Worm (Caenorhabditis elegans): ENCODE results near the gene Y5F2A.4.
A peak's percentile ranks its signal among the peaks of the same experiment; 100 is the strongest.

Y5F2A.4 gene

DNA sequence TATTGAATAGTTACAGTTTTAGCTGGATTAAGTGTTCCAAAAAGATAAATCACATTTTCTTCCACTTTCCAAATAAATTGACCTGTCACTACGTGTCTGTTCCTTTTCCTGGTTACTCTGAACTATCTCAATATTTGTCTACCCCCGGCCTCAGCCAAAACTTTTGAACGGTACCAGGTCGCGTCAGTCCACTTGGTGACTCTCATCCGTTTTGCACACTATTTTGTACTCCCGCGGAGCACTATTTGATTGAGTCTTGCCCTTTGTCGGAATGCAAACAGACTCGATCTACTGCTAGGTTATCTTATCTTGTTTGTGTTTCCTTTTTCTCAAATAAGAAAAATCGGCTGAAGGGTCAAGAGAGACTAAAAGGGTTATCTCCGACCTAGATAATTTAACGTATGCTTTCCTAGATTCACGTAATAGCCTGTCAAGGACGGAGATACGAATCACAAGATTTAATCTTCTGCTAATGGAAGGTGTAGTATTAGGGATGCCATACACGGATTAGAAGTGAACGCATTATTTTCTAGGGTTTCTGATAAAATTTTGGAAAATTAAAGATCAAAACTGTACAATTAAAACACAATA is 41.7 kb upstream of the Y5F2A.4 start:
- TF ChIP-seq elt-1 (tag; optimal IDR thresholded peaks at IDR 0.05) (peak; percentile 84), F13H6.1 (tag; optimal IDR thresholded peaks at IDR 0.05) (peak; percentile 47), Y55F3AM.14 (GFP tag; optimal IDR thresholded peaks at IDR 0.05) (no peak), ceh-16 (tag; optimal IDR thresholded peaks at IDR 0.05) (peak; percentile 41), nhr-21 (tag; optimal IDR thresholded peaks at IDR 0.05) (peak; percentile 20), R02D3.7 (tag; optimal IDR thresholded peaks at IDR 0.05) (no peak)

DNA sequence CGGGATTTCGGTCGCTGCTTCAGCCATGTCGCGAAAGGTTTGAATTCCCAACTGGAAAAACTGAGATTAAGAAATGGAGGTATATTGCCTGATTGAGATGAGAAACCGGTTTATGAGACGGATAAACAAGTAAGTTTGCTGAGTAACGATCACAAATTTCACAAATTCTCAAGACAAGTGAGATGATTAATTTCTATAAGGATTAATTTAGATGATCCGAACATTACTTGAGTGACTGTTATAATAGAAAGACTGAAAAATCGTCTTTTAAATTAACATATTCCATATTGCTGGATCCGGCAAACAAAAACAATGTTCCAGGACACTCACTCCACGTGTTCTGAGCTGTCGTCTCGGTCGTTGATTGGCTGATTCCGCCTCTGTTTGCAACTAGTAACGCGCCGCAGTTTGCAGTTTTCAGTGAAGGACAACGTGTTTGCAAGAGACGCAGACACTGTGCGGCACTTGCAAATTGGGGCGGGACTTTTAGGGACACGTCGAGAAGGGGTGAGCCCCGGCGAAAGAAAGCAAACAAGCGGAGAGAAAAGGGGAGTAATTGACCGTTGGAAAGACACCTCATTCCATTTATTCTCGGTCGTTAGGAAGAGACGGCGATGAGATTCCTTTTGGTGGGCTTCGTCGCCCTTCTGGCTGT is 40.6 kb upstream of the Y5F2A.4 start, which contains the start of the genes imp-2 and enpl-1:
Gene imp-2 (minus strand): TSS at position 51 of the 655 bp plus-strand sequence.
Gene enpl-1 (plus strand): TSS at position 462 of the 655 bp plus-strand sequence.
- TF ChIP-seq nhr-21 (tag; optimal IDR thresholded peaks at IDR 0.05), result peak; percentile 83
- TF ChIP-seq blmp-1 (tag; optimal IDR thresholded peaks at IDR 0.05; ENCODE audit: insufficient read depth), result peak; percentile 10
- TF ChIP-seq skn-1 (tag; optimal IDR thresholded peaks at IDR 0.05), result no peak
- TF ChIP-seq ama-1 (optimal IDR thresholded peaks at IDR 0.05), result no peak
- peak; percentile 94 for TF ChIP-seq nhr-129 (tag; optimal IDR thresholded peaks at IDR 0.05)
- TF ChIP-seq sma-9 (GFP tag; optimal IDR thresholded peaks at IDR 0.05), result peak; percentile 81
- TF ChIP-seq sma-9 (tag; optimal IDR thresholded peaks at IDR 0.05), result no peak
- TF ChIP-seq zag-1 (tag; optimal IDR thresholded peaks at IDR 0.05), result peak; percentile 98
- TF ChIP-seq R02D3.7 (tag; optimal IDR thresholded peaks at IDR 0.05), result no peak
- peak; percentile 25 for TF ChIP-seq nhr-23 (tag; optimal IDR thresholded peaks at IDR 0.05)
- peak; percentile 90 to 96 for TF ChIP-seq lsy-2 (tag; optimal IDR thresholded peaks at IDR 0.05)
- no peak for TF ChIP-seq ztf-11 (tag; optimal IDR thresholded peaks at IDR 0.05)
- TF ChIP-seq nhr-77 (tag; optimal IDR thresholded peaks at IDR 0.05), result peak; percentile 62
- no peak for TF ChIP-seq mbf-1 (tag; optimal IDR thresholded peaks at IDR 0.05)
- TF ChIP-seq ztf-4 (tag; optimal IDR thresholded peaks at IDR 0.05), result peak; percentile 69
- peak; percentile 89 for TF ChIP-seq sma-3 (GFP tag; optimal IDR thresholded peaks at IDR 0.05)
- TF ChIP-seq peb-1 (tag; optimal IDR thresholded peaks at IDR 0.05), result no peak
- TF ChIP-seq lin-39 (tag; optimal IDR thresholded peaks at IDR 0.05), result no peak
- TF ChIP-seq aly-2 (tag; optimal IDR thresholded peaks at IDR 0.05), result no peak
- TF ChIP-seq gmeb-1 (tag; optimal IDR thresholded peaks at IDR 0.05), result peak; percentile 85
- peak; percentile 34 for TF ChIP-seq Y55F3AM.14 (GFP tag; optimal IDR thresholded peaks at IDR 0.05)
- peak; percentile 91 for TF ChIP-seq F13H6.1 (tag; optimal IDR thresholded peaks at IDR 0.05)
- TF ChIP-seq fos-1 (tag; optimal IDR thresholded peaks at IDR 0.05), result peak; percentile 86
- TF ChIP-seq nhr-237 (tag; optimal IDR thresholded peaks at IDR 0.05), result peak; percentile 21
- no peak for TF ChIP-seq ztf-1 (GFP tag; conservative IDR thresholded peaks at IDR 0.05)
- peak; percentile 89 for TF ChIP-seq mab-5 (tag; optimal IDR thresholded peaks at IDR 0.05)
- TF ChIP-seq nhr-12 (tag; optimal IDR thresholded peaks at IDR 0.05), result no peak
- TF ChIP-seq unc-39 (tag; optimal IDR thresholded peaks at IDR 0.05), result no peak
- no peak for TF ChIP-seq nhr-11 (tag; optimal IDR thresholded peaks at IDR 0.05)
- TF ChIP-seq unc-62 (GFP tag; optimal IDR thresholded peaks at IDR 0.05), result no peak
- peak; percentile 31 for TF ChIP-seq ceh-16 (tag; optimal IDR thresholded peaks at IDR 0.05)
- TF ChIP-seq dmd-4 (tag; optimal IDR thresholded peaks at IDR 0.05), result no peak
- TF ChIP-seq ceh-82 (tag; optimal IDR thresholded peaks at IDR 0.05), result no peak
- peak; percentile 89 for TF ChIP-seq C34F6.9 (tag; optimal IDR thresholded peaks at IDR 0.05)
- peak; percentile 82 for TF ChIP-seq egl-27 (tag; optimal IDR thresholded peaks at IDR 0.05)
- peak; percentile 34 for TF ChIP-seq ZK546.5 (tag; optimal IDR thresholded peaks at IDR 0.05)
- TF ChIP-seq nhr-6 (tag; optimal IDR thresholded peaks at IDR 0.05), result peak; percentile 71
- no peak for TF ChIP-seq elt-3 (tag; optimal IDR thresholded peaks at IDR 0.05)
- TF ChIP-seq sem-4 (tag; optimal IDR thresholded peaks at IDR 0.05), result peak; percentile 74
- no peak for TF ChIP-seq elt-1 (tag; optimal IDR thresholded peaks at IDR 0.05)
- TF ChIP-seq nhr-10 (tag; optimal IDR thresholded peaks at IDR 0.05), result peak; percentile 43
- TF ChIP-seq nhr-25 (tag; optimal IDR thresholded peaks at IDR 0.05), result peak; percentile 78
- peak; percentile 70 to 97 for TF ChIP-seq mdl-1 (tag; optimal IDR thresholded peaks at IDR 0.05)
- peak; percentile 98 for TF ChIP-seq crh-2 (tag; optimal IDR thresholded peaks at IDR 0.05)
- peak; percentile 88 for TF ChIP-seq lin-13 (GFP tag; optimal IDR thresholded peaks at IDR 0.05)
- TF ChIP-seq alr-1 (tag; optimal IDR thresholded peaks at IDR 0.05), result no peak
- TF ChIP-seq lin-11 (tag; optimal IDR thresholded peaks at IDR 0.05), result peak; percentile 93
- peak; percentile 92 for TF ChIP-seq unc-55 (GFP tag; optimal IDR thresholded peaks at IDR 0.05)
- TF ChIP-seq snpc-4 (tag; optimal IDR thresholded peaks at IDR 0.05), result peak; percentile 34
